Fruit fly (Drosophila melanogaster): ENCODE measurements around the gene Ror.

Gene Ror

dm6 chr2L:10299810-10300147 lies 48.1 kb downstream of the Ror start, which contains the start of gene CYLD (continued):
- TF ChIP-seq CG11762 (GFP tag; optimal IDR thresholded peaks at IDR 0.05; ENCODE audit: insufficient read depth) (peak; percentile 36), fd59A (GFP tag; optimal IDR thresholded peaks at IDR 0.05) (no peak), CG6808 (GFP tag; optimal IDR thresholded peaks at IDR 0.05) (no peak), esn (GFP tag; optimal IDR thresholded peaks at IDR 0.05) (peak; percentile 75), topi (GFP tag; optimal IDR thresholded peaks at IDR 0.05) (peak; percentile 50), Ets96B (tag; optimal IDR thresholded peaks at IDR 0.05) (peak; percentile 67), Lpt (GFP tag; optimal IDR thresholded peaks at IDR 0.05) (peak; percentile 35), CG6854 (GFP tag; optimal IDR thresholded peaks at IDR 0.05) (no peak), CG3032 (tag; optimal IDR thresholded peaks at IDR 0.05) (peak; percentile 70), CG6276 (GFP tag; optimal IDR thresholded peaks at IDR 0.05) (no peak), CG31627 (GFP tag; optimal IDR thresholded peaks at IDR 0.05) (peak; percentile 39), pdm3 (GFP tag; optimal IDR thresholded peaks at IDR 0.05) (no peak), Met (GFP tag; optimal IDR thresholded peaks at IDR 0.05) (peak; percentile 62), salr (GFP tag; optimal IDR thresholded peaks at IDR 0.05) (peak in 1 of 2 experiments; percentile 22), Sox102F (GFP tag; optimal IDR thresholded peaks at IDR 0.05) (no peak), CG10631 (GFP tag; optimal IDR thresholded peaks at IDR 0.05) (peak; percentile 62), Blimp-1 (GFP tag; optimal IDR thresholded peaks at IDR 0.05) (no peak), CG34406 (GFP tag; optimal IDR thresholded peaks at IDR 0.05) (no peak), achi (GFP tag; optimal IDR thresholded peaks at IDR 0.05) (peak; percentile 75), CG10669 (GFP tag; optimal IDR thresholded peaks at IDR 0.05) (peak; percentile 25), lz (GFP tag; optimal IDR thresholded peaks at IDR 0.05) (peak; percentile 47), Hr4 (GFP tag; optimal IDR thresholded peaks at IDR 0.05) (peak; percentile 61), CG9139 (GFP tag; optimal IDR thresholded peaks at IDR 0.05) (no peak)

DNA sequence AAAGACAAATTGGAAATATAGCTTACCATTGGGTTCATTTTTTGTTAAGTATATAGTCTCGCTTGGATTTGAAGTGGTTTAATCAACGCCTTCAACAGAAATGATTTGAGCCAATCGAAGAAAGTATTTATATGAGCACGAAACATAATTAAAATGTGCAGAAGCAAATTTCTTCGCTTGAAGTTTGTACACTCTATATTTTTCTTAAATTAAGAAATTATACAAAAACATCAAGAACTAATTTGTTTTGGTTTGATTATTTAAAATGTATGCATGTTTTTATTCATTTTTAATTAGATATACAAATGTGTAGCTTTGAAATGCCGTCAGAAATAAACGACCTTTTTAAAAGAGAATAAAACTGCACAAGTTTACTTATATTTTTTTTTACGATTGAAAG lies 50.3 kb downstream of the Ror start, which contains the start of gene CG13138:
Gene CG13138 (minus strand): TSS at position 101 of the 400 bp plus-strand sequence.
- TF ChIP-seq Eip78C (GFP tag) (peak; percentile 42), Sox102F (GFP tag; optimal IDR thresholded peaks at IDR 0.05) (no peak)

DNA sequence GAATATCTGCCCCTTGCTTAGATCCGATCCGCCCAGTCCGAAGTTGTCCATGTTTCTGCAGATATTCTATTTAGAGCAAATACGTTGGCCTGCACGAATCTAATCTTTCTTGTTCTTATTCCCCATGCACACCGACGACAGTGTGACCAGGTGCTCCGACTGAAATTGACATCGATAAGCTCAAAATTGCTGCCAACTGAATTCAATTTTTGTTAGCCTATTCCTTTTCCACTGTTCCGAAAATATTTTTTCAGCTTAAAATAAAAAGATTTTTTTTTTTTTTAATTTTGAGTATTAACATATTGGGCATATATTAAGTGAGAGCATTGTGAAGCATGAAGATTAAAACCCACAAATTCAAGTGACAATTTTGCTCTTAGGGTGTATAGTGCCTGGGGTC lies 52.1 kb downstream of the Ror start, which contains the start of gene nmd:
Gene nmd (minus strand): TSS at position 162 of the 400 bp plus-strand sequence.
- TF ChIP-seq Sox14 (GFP tag; optimal IDR thresholded peaks at IDR 0.05) (peak; percentile 34), Hr38 (GFP tag; optimal IDR thresholded peaks at IDR 0.05) (no peak), CG8119 (GFP tag; IDR thresholded peaks at IDR 0.05) (no peak), CG15336 (GFP tag; IDR thresholded peaks at IDR 0.05) (no peak), fd85E (GFP tag; optimal IDR thresholded peaks at IDR 0.05) (no peak), CG3032 (tag; optimal IDR thresholded peaks at IDR 0.05) (no peak), CG11294 (GFP tag; IDR thresholded peaks at IDR 0.05) (no peak), Eip78C (GFP tag) (peak; percentile 45), CG6808 (GFP tag; optimal IDR thresholded peaks at IDR 0.05) (no peak), Lpt (GFP tag; optimal IDR thresholded peaks at IDR 0.05) (no peak), CG34406 (GFP tag; optimal IDR thresholded peaks at IDR 0.05) (no peak), CG11902 (GFP tag; optimal IDR thresholded peaks at IDR 0.05) (no peak), CG32006 (GFP tag; optimal IDR thresholded peaks at IDR 0.05) (no peak), CG31627 (GFP tag; optimal IDR thresholded peaks at IDR 0.05) (peak; percentile 2), esn (GFP tag; optimal IDR thresholded peaks at IDR 0.05) (peak; percentile 30), achi (GFP tag; optimal IDR thresholded peaks at IDR 0.05) (no peak), fkh (GFP tag; optimal IDR thresholded peaks at IDR 0.05) (no peak), CG6163 (GFP tag; IDR thresholded peaks at IDR 0.05) (no peak)

Data from whole organism, prepupa.